Worm (Caenorhabditis elegans) whole organism, early embryonic: ENCODE results near the gene K11H3.8.

Experiments
- B0310.2 ChIP-seq: sonication (generic microtip); optimal IDR thresholded peaks from 2 replicates; lab custom pipeline; 2016; ENCODE audit warnings: mild to moderate bottlenecking, missing genetic modification characterization, missing compliant biosample characterization
- F13C5.2 ChIP-seq: sonication (generic microtip); optimal IDR thresholded peaks from 2 replicates; lab custom pipeline; 2017; ENCODE audit warnings: mild to moderate bottlenecking, missing genetic modification characterization, inconsistent platforms, missing compliant biosample characterization
- aly-1 ChIP-seq: sonication (generic microtip); optimal IDR thresholded peaks from 2 replicates; lab custom pipeline; 2016; ENCODE audit warnings: missing genetic modification characterization, missing compliant biosample characterization
- ama-1 ChIP-seq: fragments of 150-350 bp; optimal IDR thresholded peaks from 2 replicates; lab custom pipeline; 2014
- ceh-13 ChIP-seq: fragments of 200-800 bp; sonication (Bioruptor generic); optimal IDR thresholded peaks from 2 replicates; lab custom pipeline; 2018; ENCODE audit warnings: mild to moderate bottlenecking, missing genetic modification characterization, missing compliant biosample characterization
- ceh-36 ChIP-seq: sonication (generic microtip); optimal IDR thresholded peaks from 2 replicates; lab custom pipeline; 2016; ENCODE audit warnings: missing genetic modification characterization, inconsistent platforms, missing compliant biosample characterization
- ets-7 ChIP-seq: sonication (generic microtip); optimal IDR thresholded peaks from 2 replicates; lab custom pipeline; 2016; ENCODE audit warnings: missing genotype, missing genetic modification characterization, missing compliant biosample characterization
- flt-1 ChIP-seq: fragments of 200-800 bp; sonication (Bioruptor generic); IDR thresholded peaks from 2 replicates; pipeline ENCODE4 v1.3.6; 2022; ENCODE audit warnings: missing genetic modification characterization, missing compliant biosample characterization
- hmbx-1 ChIP-seq: sonication (generic microtip); optimal IDR thresholded peaks from 2 replicates; lab custom pipeline; 2016; ENCODE audit warnings: mild to moderate bottlenecking, missing genetic modification characterization, missing compliant biosample characterization
- hmg-4 ChIP-seq: fragments of 200-800 bp; sonication (Bioruptor generic); optimal IDR thresholded peaks from 2 replicates; lab custom pipeline; 2018; ENCODE audit warnings: mild to moderate bottlenecking, missing genetic modification characterization, missing compliant biosample characterization
- hnd-1 ChIP-seq: sonication (generic microtip); optimal IDR thresholded peaks from 2 replicates; lab custom pipeline; 2016; ENCODE audit warnings: missing genetic modification characterization, missing compliant biosample characterization
- pes-1 ChIP-seq: fragments of 200-800 bp; sonication (Bioruptor generic); IDR thresholded peaks from 2 replicates; pipeline ENCODE4 v1.3.6; 2022; ENCODE audit warnings: missing genetic modification reagents, missing genetic modification characterization, missing compliant biosample characterization
- scrt-1 ChIP-seq: fragments of 200-800 bp; sonication (Bioruptor generic); IDR thresholded peaks from 2 replicates; pipeline ENCODE4 v1.3.6; 2022; ENCODE audit warnings: missing genetic modification characterization, missing compliant biosample characterization
- sea-1 ChIP-seq: fragments of 200-800 bp; sonication (Bioruptor generic); conservative IDR thresholded peaks from 2 replicates; pipeline ENCODE4 v1.3.6; 2022; ENCODE audit warnings: missing genetic modification characterization, missing compliant biosample characterization
- tbx-11 ChIP-seq: fragments of 200-800 bp; sonication (Bioruptor generic); IDR thresholded peaks from 2 replicates; pipeline ENCODE4 v1.3.6; 2022; ENCODE audit warnings: missing genetic modification characterization, missing compliant biosample characterization
- tbx-37 ChIP-seq: fragments of 200-800 bp; sonication (Bioruptor generic); conservative IDR thresholded peaks from 2 replicates; pipeline ENCODE4 v1.3.6; 2022; ENCODE audit warnings: missing genetic modification reagents, missing genetic modification characterization, missing compliant biosample characterization
- tra-4 ChIP-seq: sonication (generic microtip); optimal IDR thresholded peaks from 2 replicates; lab custom pipeline; 2017; ENCODE audit warnings: missing genetic modification characterization, missing compliant biosample characterization

The K11H3.8 gene

ce11 chrIII:9859133-9859775 lies 24.3 kb downstream of the K11H3.8 start, which contains the start of gene gpdh-2:
Gene gpdh-2 (minus strand): TSS chrIII:9859183.
- no peak for TF ChIP-seq pes-1 (GFP tag; lab: Robert Waterston, UW)
- no peak for TF ChIP-seq ama-1 (lab: Kevin White, UChicago)
- TF ChIP-seq hnd-1 (tag; lab: Kevin White, UChicago), result no peak
- no peak for TF ChIP-seq tbx-37 (GFP tag; lab: Robert Waterston, UW)
- no peak for TF ChIP-seq B0310.2 (tag; lab: Kevin White, UChicago)
- TF ChIP-seq ets-7 (tag; lab: Kevin White, UChicago), result no peak
- TF ChIP-seq sea-1 (GFP tag; lab: Robert Waterston, UW), result no peak
- no peak for TF ChIP-seq hmg-4
- TF ChIP-seq scrt-1, result no peak
- no peak for TF ChIP-seq ceh-13
- no peak for TF ChIP-seq hmbx-1 (tag; lab: Kevin White, UChicago)
- no peak for TF ChIP-seq tbx-11
- TF ChIP-seq aly-1, result no peak
- no peak for TF ChIP-seq ceh-36
- no peak for TF ChIP-seq flt-1 (GFP tag; lab: Robert Waterston, UW)
- TF ChIP-seq tra-4 (tag; lab: Kevin White, UChicago), result no peak
- TF ChIP-seq F13C5.2 (tag; lab: Kevin White, UChicago), result no peak

ce11 chrIII:9860201-9860780 lies 25.3 kb downstream of the K11H3.8 start, which contains the start of gene twk-48:
Gene twk-48 (plus strand): TSS chrIII:9860730.
- TF ChIP-seq F13C5.2 (tag; lab: Kevin White, UChicago) (no peak), tbx-37 (GFP tag; lab: Robert Waterston, UW) (no peak), ama-1 (lab: Kevin White, UChicago) (no peak), tra-4 (tag; lab: Kevin White, UChicago) (no peak), hnd-1 (tag; lab: Kevin White, UChicago) (no peak), aly-1 (no peak), sea-1 (GFP tag; lab: Robert Waterston, UW) (no peak), scrt-1 (no peak), flt-1 (GFP tag; lab: Robert Waterston, UW) (no peak), hmg-4 (no peak), B0310.2 (tag; lab: Kevin White, UChicago) (no peak), tbx-11 (no peak), ceh-36 (no peak), hmbx-1 (tag; lab: Kevin White, UChicago) (no peak), ceh-13 (no peak), pes-1 (GFP tag; lab: Robert Waterston, UW) (no peak), ets-7 (tag; lab: Kevin White, UChicago) (no peak)

DNA sequence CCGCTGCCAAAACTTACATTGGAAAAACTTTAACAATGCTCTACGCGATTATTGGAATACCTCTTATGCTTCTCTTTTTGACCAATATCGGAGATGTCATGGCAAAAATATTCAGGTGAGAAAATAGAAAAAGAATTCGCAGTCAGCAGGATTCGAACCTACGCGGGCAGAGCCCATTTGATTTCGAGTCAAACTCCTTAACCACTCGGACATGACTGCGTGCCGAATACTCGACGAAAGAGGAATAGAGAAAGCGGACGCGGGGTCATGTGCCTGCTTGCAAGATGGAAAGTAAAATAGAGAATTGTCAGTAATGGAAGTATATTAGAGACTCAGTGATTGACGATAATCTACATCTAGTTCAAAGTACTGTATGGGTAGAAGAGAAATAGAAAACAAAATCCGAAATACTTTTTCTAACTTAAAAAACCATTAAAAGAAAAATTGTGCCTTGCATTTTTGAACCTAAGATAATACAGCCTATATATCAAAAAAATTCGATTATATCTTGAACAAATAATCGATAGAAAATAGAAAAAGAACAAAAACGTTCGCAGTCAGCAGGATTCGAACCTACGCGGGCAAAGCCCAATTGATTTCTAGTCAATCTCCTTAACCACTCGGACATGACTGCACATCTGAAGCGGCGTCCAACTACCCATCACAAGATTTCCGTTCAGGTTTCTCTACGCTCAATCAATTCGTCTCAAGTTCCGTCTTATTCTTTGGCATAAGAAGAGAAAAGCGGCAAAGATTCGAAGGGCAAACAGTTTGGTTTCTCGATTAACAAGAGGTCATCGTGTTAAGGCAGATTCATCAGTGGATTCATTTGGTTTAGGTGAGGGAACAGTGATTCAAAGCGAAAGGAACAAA lies 26.7 kb downstream of the K11H3.8 start:
- TF ChIP-seq ceh-13 (peak; percentile 67), flt-1 (GFP tag; lab: Robert Waterston, UW) (peak; percentile 91), B0310.2 (tag; lab: Kevin White, UChicago) (peak; percentile 83), tra-4 (tag; lab: Kevin White, UChicago) (peak; percentile 45), pes-1 (GFP tag; lab: Robert Waterston, UW) (peak; percentile 95), ets-7 (tag; lab: Kevin White, UChicago) (peak; percentile 84), sea-1 (GFP tag; lab: Robert Waterston, UW) (peak; percentile 88), hnd-1 (tag; lab: Kevin White, UChicago) (peak; percentile 77), tbx-11 (peak; percentile 93), F13C5.2 (tag; lab: Kevin White, UChicago) (peak; percentile 84), aly-1 (peak; percentile 86), hmg-4 (peak; percentile 91), hmbx-1 (tag; lab: Kevin White, UChicago) (peak; percentile 78), ceh-36 (peak; percentile 86), tbx-37 (GFP tag; lab: Robert Waterston, UW) (peak; percentile 94), scrt-1 (peak; percentile 94), ama-1 (lab: Kevin White, UChicago) (no peak)

ce11 chrIII:9862469-9862868 lies 27.5 kb downstream of the K11H3.8 start:
- TF ChIP-seq aly-1, result no peak
- no peak for TF ChIP-seq pes-1 (GFP tag; lab: Robert Waterston, UW)

DNA sequence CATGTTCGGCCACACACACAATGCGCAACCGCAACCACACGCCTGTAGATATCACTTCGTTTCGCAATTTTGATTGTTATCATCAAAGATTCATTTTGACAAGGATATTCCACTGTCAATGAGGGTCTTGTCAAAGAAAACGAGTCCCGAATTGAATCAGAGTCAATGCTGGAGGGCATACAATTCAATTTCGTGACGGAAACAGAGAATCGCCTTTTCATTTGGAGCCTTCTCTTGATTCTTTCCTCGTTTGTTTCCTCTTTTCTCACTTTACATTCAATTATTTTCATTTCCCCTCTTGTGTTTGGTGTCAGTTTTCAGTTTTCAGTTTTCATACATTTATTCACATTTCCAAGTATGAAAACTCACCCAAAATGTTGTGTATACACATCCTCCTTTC lies 32.4 kb downstream of the K11H3.8 start:
- no peak for TF ChIP-seq B0310.2 (tag; lab: Kevin White, UChicago)

DNA sequence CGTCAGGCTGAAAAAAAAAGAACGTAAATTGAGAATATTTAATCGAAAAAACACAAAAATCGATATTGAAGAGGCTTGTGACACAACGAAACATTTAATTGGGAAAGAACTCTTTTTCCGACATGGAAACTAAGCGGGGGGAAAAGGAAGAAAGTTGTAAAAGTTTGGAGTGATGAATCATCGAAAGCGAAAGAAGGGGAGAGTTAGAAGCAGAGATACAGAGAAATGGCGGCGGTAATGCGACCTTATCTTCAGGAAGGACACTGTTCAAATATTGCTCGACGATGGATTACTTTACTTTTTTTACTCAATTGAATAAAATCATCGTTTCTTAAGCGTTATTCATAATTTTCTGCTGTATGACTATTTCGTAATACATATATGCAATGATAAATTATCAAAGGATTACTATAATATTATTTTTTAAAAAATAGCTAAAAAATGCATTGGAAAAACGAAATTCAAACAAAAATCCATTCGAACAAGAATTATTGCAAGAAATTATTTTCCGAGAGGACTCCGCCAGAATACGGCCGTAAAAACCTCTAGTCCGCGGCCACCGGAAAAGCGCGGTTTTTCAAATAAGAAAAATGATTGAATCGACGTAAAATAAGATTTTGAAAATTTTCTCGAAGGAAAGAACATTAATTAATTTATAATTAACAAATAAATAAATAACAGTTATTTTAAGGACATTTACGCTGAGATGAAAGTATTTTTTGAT lies 33.0 kb downstream of the K11H3.8 start, which contains the start of gene dhhc-4:
TSS of gene dhhc-4 (minus strand) at position 13 of the 724 bp plus-strand sequence.
- TF ChIP-seq aly-1, result no peak
- TF ChIP-seq ets-7 (tag; lab: Kevin White, UChicago), result no peak
- peak; percentile 79 for TF ChIP-seq pes-1 (GFP tag; lab: Robert Waterston, UW)
- no peak for TF ChIP-seq scrt-1
- TF ChIP-seq ceh-13, result peak; percentile 1
- TF ChIP-seq tbx-37 (GFP tag; lab: Robert Waterston, UW), result peak; percentile 80
- TF ChIP-seq tbx-11, result no peak
